Fruit fly (Drosophila melanogaster): Measurements from ENCODE around the gene mura.

mura gene

DNA sequence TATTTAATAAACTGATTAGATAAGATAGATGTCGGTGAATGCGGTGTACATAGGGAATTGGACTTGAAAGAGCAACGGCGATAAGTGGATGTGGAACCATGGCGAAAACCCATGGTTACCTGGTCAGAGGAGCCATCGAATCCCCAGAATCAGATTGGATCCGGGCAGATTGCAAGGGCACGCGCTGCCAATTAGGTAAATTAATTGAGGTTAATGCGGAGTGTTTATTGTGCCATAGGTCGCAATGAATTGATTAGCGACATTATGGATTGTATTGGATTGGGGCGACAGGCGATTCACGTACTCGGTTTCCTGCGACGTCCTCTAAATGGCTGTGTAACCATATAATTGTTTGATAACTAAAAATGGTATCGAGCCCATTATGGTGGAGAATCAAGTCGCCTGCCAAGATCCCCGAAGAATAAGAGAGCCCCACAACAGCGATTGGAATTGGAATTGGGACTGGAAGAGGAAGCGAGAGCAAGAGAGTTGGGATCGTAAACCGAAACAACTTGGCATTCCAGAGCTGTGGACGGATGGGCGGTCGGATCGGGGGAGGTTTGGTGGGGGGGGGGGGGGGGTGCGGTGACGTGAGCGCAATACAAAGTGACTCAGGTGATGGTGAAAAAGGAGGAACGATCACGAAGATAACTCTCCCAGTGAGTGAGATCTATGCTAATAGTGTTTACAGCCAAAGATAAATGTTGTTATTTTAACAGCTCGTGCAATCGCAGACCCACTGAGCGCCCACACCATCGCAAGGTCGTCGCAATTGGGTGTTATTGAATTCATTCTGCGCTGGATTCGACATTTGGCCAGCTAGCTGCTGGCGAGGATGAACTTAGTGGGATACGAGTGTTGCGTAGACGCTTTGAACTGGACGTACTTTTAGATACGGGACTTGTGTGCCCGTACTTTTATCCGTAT lies 49.9 kb downstream of the mura start (continued):
- TF ChIP-seq Mad (GFP tag; optimal IDR thresholded peaks at IDR 0.05), result no peak
- no peak for TF ChIP-seq CG3838 (GFP tag; optimal IDR thresholded peaks at IDR 0.05)
- no peak for TF ChIP-seq Nf-YC (tag; optimal IDR thresholded peaks at IDR 0.05)
- TF ChIP-seq disco-r (GFP tag; optimal IDR thresholded peaks at IDR 0.05), result no peak
- TF ChIP-seq kay (GFP tag; optimal IDR thresholded peaks at IDR 0.05), result peak; percentile 2
- no peak for TF ChIP-seq MTF-1 (GFP tag; optimal IDR thresholded peaks at IDR 0.05; ENCODE audit: borderline replicate concordance)
- no peak for TF ChIP-seq CG10462 (GFP tag; optimal IDR thresholded peaks at IDR 0.05)
- TF ChIP-seq CG9727 (GFP tag; optimal IDR thresholded peaks at IDR 0.05), result no peak
- TF ChIP-seq Hr39 (optimal IDR thresholded peaks at IDR 0.05), result no peak
- no peak for TF ChIP-seq CG5180 (GFP tag; optimal IDR thresholded peaks at IDR 0.05)
- TF ChIP-seq Ptx1 (GFP tag; IDR thresholded peaks at IDR 0.05), result no peak
- no peak for TF ChIP-seq CG4820 (GFP tag; optimal IDR thresholded peaks at IDR 0.05)
- no peak for TF ChIP-seq fu2 (GFP tag; optimal IDR thresholded peaks at IDR 0.05)
- no peak for TF ChIP-seq CG17186 (GFP tag; optimal IDR thresholded peaks at IDR 0.05)
- TF ChIP-seq bigmax (GFP tag; optimal IDR thresholded peaks at IDR 0.05), result no peak
- no peak for TF ChIP-seq nerfin-2 (GFP tag; IDR thresholded peaks at IDR 0.05; ENCODE audit: partially characterized antibody)
- no peak for TF ChIP-seq CG12391 (tag; optimal IDR thresholded peaks at IDR 0.05)
- TF ChIP-seq ATbp (GFP tag; optimal IDR thresholded peaks at IDR 0.05), result no peak
- TF ChIP-seq ara (GFP tag; IDR thresholded peaks at IDR 0.05), result no peak
- TF ChIP-seq CG10565 (GFP tag; optimal IDR thresholded peaks at IDR 0.05), result no peak

DNA sequence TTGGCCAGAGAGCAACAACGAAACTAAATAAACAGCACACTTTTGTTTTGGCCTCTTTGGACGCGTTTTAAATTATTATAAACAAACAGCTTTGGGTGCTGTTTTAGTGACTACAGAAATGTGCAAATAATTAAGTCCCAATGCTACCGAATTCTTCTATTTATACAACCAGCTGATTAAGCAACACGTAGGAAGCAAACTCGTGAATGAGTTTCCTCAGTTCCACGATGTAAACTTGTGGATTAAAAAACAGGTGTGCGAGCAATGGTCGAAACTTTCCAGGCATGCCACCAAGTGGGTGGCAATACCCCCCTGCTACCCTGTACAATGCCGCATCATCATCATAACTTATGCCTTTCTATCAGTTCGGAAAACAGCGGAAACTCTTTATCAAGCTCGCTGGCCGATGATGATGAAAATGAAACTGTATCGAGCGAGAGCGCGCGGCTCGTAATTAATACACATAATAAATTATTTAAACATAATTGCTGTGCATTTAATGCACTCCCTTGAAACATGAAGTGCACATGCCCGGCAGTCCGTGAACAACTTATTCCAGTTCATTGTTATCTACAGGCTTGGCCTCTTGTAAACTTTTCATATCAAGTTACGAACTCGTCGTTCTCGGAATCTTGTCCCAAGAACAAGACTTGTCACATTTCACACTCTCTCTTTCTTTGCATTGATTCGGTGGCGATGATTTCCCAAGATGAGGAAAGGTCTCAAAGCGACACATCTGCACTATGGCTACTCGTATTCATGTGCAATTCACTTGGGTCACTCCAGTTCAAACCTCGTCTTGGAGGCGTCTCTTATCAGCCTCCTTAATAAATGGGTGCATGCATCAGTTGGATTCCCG lies 51.2 kb downstream of the mura start:
- TF ChIP-seq lab (GFP tag; optimal IDR thresholded peaks at IDR 0.05), result peak; percentile 43
- no peak for TF ChIP-seq CG12219 (GFP tag; optimal IDR thresholded peaks at IDR 0.05)
- peak; percentile 34; the same call in 1 of the 3 replicates for TF ChIP-seq CG2199 (GFP tag; IDR thresholded peaks at IDR 0.05)
- TF ChIP-seq CG15269 (tag; optimal IDR thresholded peaks at IDR 0.05), result no peak
- TF ChIP-seq CG7963 (GFP tag; IDR thresholded peaks at IDR 0.05; ENCODE audit: partially characterized antibody), result no peak
- TF ChIP-seq Dbx (GFP tag; IDR thresholded peaks at IDR 0.05), result peak; percentile 21; the same call in 1 of the 3 replicates
- TF ChIP-seq Med (GFP tag), result peak; percentile 66
- no peak for TF ChIP-seq Ssrp (tag; optimal IDR thresholded peaks at IDR 0.05)
- TF ChIP-seq peb (GFP tag; IDR thresholded peaks at IDR 0.05), result no peak
- TF ChIP-seq Neu2 (GFP tag; optimal IDR thresholded peaks at IDR 0.05; ENCODE audit: borderline replicate concordance), result no peak
- no peak for TF ChIP-seq dpn (GFP tag; optimal IDR thresholded peaks at IDR 0.05)
- no peak for TF ChIP-seq bigmax (GFP tag; optimal IDR thresholded peaks at IDR 0.05)
- TF ChIP-seq pros (GFP tag; optimal IDR thresholded peaks at IDR 0.05), result peak; percentile 70
- no peak for TF ChIP-seq eve (GFP tag; optimal IDR thresholded peaks at IDR 0.05)
- TF ChIP-seq HLHmδ (GFP tag; optimal IDR thresholded peaks at IDR 0.05), result no peak
- TF ChIP-seq Blimp-1 (GFP tag; optimal IDR thresholded peaks at IDR 0.05), result peak; percentile 68
- TF ChIP-seq zfh1 (GFP tag; IDR thresholded peaks at IDR 0.05), result no peak
- TF ChIP-seq Myb (GFP tag; optimal IDR thresholded peaks at IDR 0.05), result no peak
- TF ChIP-seq CG16813 (GFP tag; IDR thresholded peaks at IDR 0.05; ENCODE audit: partially characterized antibody), result no peak
- TF ChIP-seq NFAT (GFP tag; IDR thresholded peaks at IDR 0.05), result peak; percentile 38; the same call in 1 of the 2 replicates
- no peak for TF ChIP-seq CG13424 (tag; optimal IDR thresholded peaks at IDR 0.05)
- TF ChIP-seq ap (GFP tag; IDR thresholded peaks at IDR 0.05), result no peak
- TF ChIP-seq CG12071 (GFP tag; optimal IDR thresholded peaks at IDR 0.05), result peak; percentile 1
- 0 out of 2 replicates have a peak, but pooled peaks have one; percentile 15 for TF ChIP-seq Rx (GFP tag; IDR thresholded peaks at IDR 0.05)
- no peak for TF ChIP-seq Mad (GFP tag; optimal IDR thresholded peaks at IDR 0.05)
- peak; percentile 30 for TF ChIP-seq CG10543 (GFP tag; optimal IDR thresholded peaks at IDR 0.05)
- TF ChIP-seq CG6854 (GFP tag; optimal IDR thresholded peaks at IDR 0.05), result no peak
- peak; percentile 13 for TF ChIP-seq CG12769 (tag; optimal IDR thresholded peaks at IDR 0.05)
